Worm (Caenorhabditis elegans): ENCODE data around the gene F47B8.18.

F47B8.18 gene

DNA sequence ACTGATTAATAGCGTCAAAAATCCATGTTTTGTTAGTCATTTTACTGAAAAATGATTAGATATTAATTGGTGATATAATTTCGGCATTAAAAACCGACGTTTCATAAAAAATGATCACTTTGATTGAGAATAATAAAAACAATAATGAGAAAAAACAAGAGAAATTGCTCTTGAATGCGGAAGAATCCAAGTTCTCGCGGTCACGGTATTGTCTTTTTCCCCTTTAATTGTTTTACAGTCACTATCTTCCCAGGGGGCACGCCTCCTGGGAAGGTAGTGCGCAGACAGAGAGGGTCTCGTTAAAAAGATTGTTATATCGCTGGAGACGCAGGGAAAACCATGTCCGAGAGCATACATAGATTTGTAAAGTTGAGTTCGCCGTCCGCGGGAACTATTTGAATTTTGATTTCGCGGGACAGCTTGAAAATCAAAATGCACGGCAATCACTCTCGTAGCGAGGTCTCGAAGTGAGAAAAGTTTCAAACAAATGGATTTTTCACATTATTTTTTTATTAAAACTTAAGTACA lies 31.5 kb downstream of the F47B8.18 start, which contains the start of gene F14D7.2:
Gene F14D7.2 (minus strand): TSS at position 51 of the 528 bp plus-strand sequence.
- TF ChIP-seq unc-98 (GFP tag; IDR thresholded peaks at IDR 0.05) (no peak), hlh-17 (GFP tag; optimal IDR thresholded peaks at IDR 0.05; ENCODE audit: borderline replicate concordance) (no peak), elt-3 (tag; optimal IDR thresholded peaks at IDR 0.05) (no peak), swsn-7 (tag; optimal IDR thresholded peaks at IDR 0.05) (no peak), mef-2 (tag; optimal IDR thresholded peaks at IDR 0.05) (no peak)

DNA sequence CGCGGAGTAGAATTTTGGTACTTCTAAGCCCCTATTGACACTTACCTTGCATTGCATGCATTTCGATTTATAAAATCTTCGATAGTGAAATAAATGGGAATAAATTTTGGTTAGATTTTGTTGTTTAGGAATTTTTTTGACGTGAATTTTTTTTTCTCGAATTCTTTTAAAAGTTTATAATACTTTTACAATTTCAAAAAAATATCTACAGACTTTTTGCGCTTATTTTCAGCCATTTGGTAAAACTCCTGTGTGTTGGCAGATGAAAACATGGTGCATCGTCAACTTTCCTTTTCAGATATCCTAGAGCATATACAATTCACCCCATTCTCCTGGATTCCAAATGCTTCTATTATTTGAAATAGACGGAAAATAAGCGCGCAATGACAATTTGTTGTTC lies 34.6 kb downstream of the F47B8.18 start, which contains the start of gene F14D7.18:
Gene F14D7.18 (minus strand): TSS at position 101 of the 400 bp plus-strand sequence.
- no peak for TF ChIP-seq sptf-1 (tag; optimal IDR thresholded peaks at IDR 0.05)
- no peak for TF ChIP-seq ces-1 (GFP tag; optimal IDR thresholded peaks at IDR 0.05)
- no peak for TF ChIP-seq efl-1 (optimal IDR thresholded peaks at IDR 0.05)
- no peak for TF ChIP-seq efl-1 (GFP tag; optimal IDR thresholded peaks at IDR 0.05 in 1 of 2)
- no peak for TF ChIP-seq sox-4 (tag; optimal IDR thresholded peaks at IDR 0.05)
- no peak for TF ChIP-seq lin-39 (tag; optimal IDR thresholded peaks at IDR 0.05)
- no peak for TF ChIP-seq nhr-237 (tag; optimal IDR thresholded peaks at IDR 0.05)
- no peak for TF ChIP-seq egl-13 (tag; optimal IDR thresholded peaks at IDR 0.05)
- TF ChIP-seq unc-98 (GFP tag; IDR thresholded peaks at IDR 0.05): no peak
- TF ChIP-seq fos-1 (tag; optimal IDR thresholded peaks at IDR 0.05): no peak
- no peak for TF ChIP-seq lsy-2 (tag; optimal IDR thresholded peaks at IDR 0.05)
- TF ChIP-seq zip-4 (GFP tag; optimal IDR thresholded peaks at IDR 0.05): no peak
- TF ChIP-seq nhr-20 (tag; optimal IDR thresholded peaks at IDR 0.05): no peak
- no peak for TF ChIP-seq dsc-1 (tag; optimal IDR thresholded peaks at IDR 0.05)
- TF ChIP-seq mef-2 (tag; optimal IDR thresholded peaks at IDR 0.05): no peak
- no peak for TF ChIP-seq unc-130 (tag; optimal IDR thresholded peaks at IDR 0.05)
- TF ChIP-seq lin-13 (GFP tag; optimal IDR thresholded peaks at IDR 0.05): no peak
- no peak for TF ChIP-seq C04F5.9 (tag; optimal IDR thresholded peaks at IDR 0.05)
- TF ChIP-seq nhr-19 (GFP tag; conservative IDR thresholded peaks at IDR 0.05): no peak

ce11 chrV:14289363-14289762 lies 35.9 kb downstream of the F47B8.18 start, which contains the start of gene F14D7.1:
TSS of gene F14D7.1 (minus strand) at chrV:14289463.
- TF ChIP-seq hlh-17 (GFP tag; optimal IDR thresholded peaks at IDR 0.05; ENCODE audit: borderline replicate concordance) (no peak), nhr-90 (tag; optimal IDR thresholded peaks at IDR 0.05; ENCODE audit: poor library complexity) (no peak)

DNA sequence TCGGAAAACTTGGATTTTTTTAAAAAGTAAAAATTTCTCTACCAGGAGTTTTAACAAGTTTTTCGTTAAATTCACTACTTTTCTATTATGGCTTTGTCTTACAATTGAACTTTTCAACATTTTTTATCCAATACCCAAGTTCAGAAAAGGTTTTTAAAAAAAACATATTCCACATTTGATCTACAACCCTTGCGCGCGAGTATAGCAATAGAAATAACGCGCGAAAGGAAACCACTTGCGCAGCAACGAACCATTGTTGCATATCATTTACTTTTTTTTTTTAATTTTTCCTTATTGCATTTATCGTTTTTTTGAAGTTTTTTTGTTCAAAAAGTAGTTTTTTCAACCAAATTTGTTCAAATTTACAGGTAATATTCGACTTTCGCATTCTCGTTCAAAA lies 39.5 kb downstream of the F47B8.18 start, which contains the start of gene F40G12.11:
Gene F40G12.11 (plus strand): TSS at position 369 of the 400 bp plus-strand sequence.
- no peak for TF ChIP-seq pax-3 (tag; optimal IDR thresholded peaks at IDR 0.05)
- TF ChIP-seq ceh-88 (GFP tag; IDR thresholded peaks at IDR 0.05): no peak
- TF ChIP-seq pag-3 (tag; optimal IDR thresholded peaks at IDR 0.05; ENCODE audit: borderline replicate concordance, insufficient read depth): no peak
- TF ChIP-seq C34B4.2 (tag; optimal IDR thresholded peaks at IDR 0.05): no peak
- TF ChIP-seq unc-86 (tag; optimal IDR thresholded peaks at IDR 0.05): no peak
- TF ChIP-seq fkh-10 (GFP tag; optimal IDR thresholded peaks at IDR 0.05): no peak
- TF ChIP-seq sup-37 (GFP tag; optimal IDR thresholded peaks at IDR 0.05): no peak
- TF ChIP-seq nhr-77 (tag; optimal IDR thresholded peaks at IDR 0.05): no peak
- no peak for TF ChIP-seq Y116A8C.19 (tag; optimal IDR thresholded peaks at IDR 0.05; ENCODE audit: borderline replicate concordance)
- TF ChIP-seq hlh-4 (tag; optimal IDR thresholded peaks at IDR 0.05): no peak
- TF ChIP-seq blmp-1 (tag; optimal IDR thresholded peaks at IDR 0.05): no peak
- TF ChIP-seq mef-2 (tag; optimal IDR thresholded peaks at IDR 0.05): no peak
- TF ChIP-seq tlp-1 (tag; optimal IDR thresholded peaks at IDR 0.05): no peak
- no peak for TF ChIP-seq lin-15B (tag; optimal IDR thresholded peaks at IDR 0.05)
- TF ChIP-seq lir-3 (tag; optimal IDR thresholded peaks at IDR 0.05; ENCODE audit: poor library complexity): no peak
